Fruit fly (Drosophila melanogaster) whole organism, embryonic: ENCODE results near the gene HemK1.

Experiments used
- B-H2 ChIP-seq: fragments of 200-800 bp; sonication (Bioruptor generic); optimal IDR thresholded peaks from 2 replicates; lab custom pipeline; 2018; ENCODE audit warnings: missing biosample characterization, mild to moderate bottlenecking, missing genetic modification characterization
- Blimp-1 ChIP-seq: fragments of 200-800 bp; sonication (Bioruptor generic); optimal IDR thresholded peaks from 3 replicates; lab custom pipeline; 2018; ENCODE audit warnings: missing biosample characterization, missing genetic modification characterization, mild to moderate bottlenecking, moderate library complexity, missing genetic modification reagents
- CG10321 ChIP-seq: fragments of 200-800 bp; sonication (Bioruptor generic); IDR thresholded peaks from 2 replicates; pipeline ENCODE4 v1.3.6; 2022; ENCODE audit warnings: missing biosample characterization, missing genetic modification characterization
- CG11093 ChIP-seq: fragments of 200-800 bp; sonication (Bioruptor generic); IDR thresholded peaks from 3 replicates; pipeline ENCODE4 v1.3.6; 2022; ENCODE audit warnings: missing biosample characterization, missing genetic modification characterization
- CG12659 ChIP-seq: fragments of 200-800 bp; sonication (Bioruptor generic); optimal IDR thresholded peaks from 3 replicates; lab custom pipeline; 2017; ENCODE audit warnings: mild to moderate bottlenecking, missing biosample characterization, missing genetic modification reagents, missing genetic modification characterization
- CG13296 ChIP-seq: fragments of 200-800 bp; sonication (Bioruptor generic); optimal IDR thresholded peaks from 3 replicates; lab custom pipeline; 2018; ENCODE audit warnings: missing biosample characterization, mild to moderate bottlenecking, missing genetic modification characterization
- CG15269 ChIP-seq: fragments of 200-800 bp; sonication (Bioruptor generic); optimal IDR thresholded peaks from 2 replicates; lab custom pipeline; 2018; ENCODE audit warnings: missing biosample characterization, mild to moderate bottlenecking, missing genetic modification characterization, moderate library complexity
- CG15514 ChIP-seq: fragments of 200-800 bp; sonication (Bioruptor generic); optimal IDR thresholded peaks from 3 replicates; lab custom pipeline; 2017; ENCODE audit warnings: missing biosample characterization, missing genetic modification characterization, mild to moderate bottlenecking, moderate library complexity, missing genetic modification reagents
- CG15696 ChIP-seq: fragments of 200-800 bp; sonication (Bioruptor generic); optimal IDR thresholded peaks from 2 replicates; lab custom pipeline; 2019; ENCODE audit warnings: missing biosample characterization, mild to moderate bottlenecking, missing genetic modification characterization, moderate library complexity
- CG17829 ChIP-seq: fragments of 200-800 bp; optimal IDR thresholded peaks from 2 replicates; lab custom pipeline; 2019; ENCODE audit warnings: missing biosample characterization, mild to moderate bottlenecking, missing genetic modification characterization, moderate library complexity
- CG1832 ChIP-seq: fragments of 200-800 bp; sonication (Bioruptor generic); optimal IDR thresholded peaks from 2 replicates; lab custom pipeline; 2017; ENCODE audit warnings: missing biosample characterization, mild to moderate bottlenecking, missing genetic modification characterization, inconsistent platforms
- CG18599 ChIP-seq: fragments of 200-800 bp; sonication (Bioruptor generic); optimal IDR thresholded peaks from 3 replicates; lab custom pipeline; 2017; ENCODE audit warnings: missing biosample characterization, missing genetic modification characterization, mild to moderate bottlenecking, moderate library complexity, missing genetic modification reagents
- CG3163 ChIP-seq: fragments of 200-800 bp; sonication (Bioruptor generic); optimal IDR thresholded peaks from 3 replicates; lab custom pipeline; 2016; ENCODE audit warnings: missing biosample characterization, missing genetic modification characterization
- CG3281 ChIP-seq: fragments of 200-800 bp; sonication (Bioruptor generic); optimal IDR thresholded peaks from 3 replicates; lab custom pipeline; 2017; ENCODE audit warnings: missing biosample characterization, mild to moderate bottlenecking, missing genetic modification characterization
- CG34224 ChIP-seq: fragments of 200-800 bp; sonication (Bioruptor generic); IDR thresholded peaks from 3 replicates; pipeline ENCODE4 v1.3.6; 2022; ENCODE audit warnings: missing biosample characterization, missing genetic modification characterization; ENCODE audit not compliant: partially characterized antibody
- CG34422 ChIP-seq: fragments of 200-800 bp; sonication (Bioruptor generic); IDR thresholded peaks from 3 replicates; pipeline ENCODE4 v1.3.6; 2022; ENCODE audit warnings: missing biosample characterization, missing genetic modification characterization
- CG6765 ChIP-seq: fragments of 200-800 bp; sonication (Bioruptor generic); optimal IDR thresholded peaks from 3 replicates; lab custom pipeline; 2017; ENCODE audit warnings: missing biosample characterization, mild to moderate bottlenecking, missing genetic modification characterization
- CG6813 ChIP-seq: fragments of 200-800 bp; sonication (Bioruptor generic); optimal IDR thresholded peaks from 2 replicates; lab custom pipeline; 2017; ENCODE audit warnings: missing biosample characterization, missing genetic modification characterization, mild to moderate bottlenecking, moderate library complexity, missing genetic modification reagents
- CG8290 ChIP-seq, 3 experiments: fragments of 200-800 bp; sonication (Bioruptor generic); optimal IDR thresholded peaks; 2 replicates each; lab custom pipeline; 2016 to 2019; ENCODE audit warnings: missing biosample characterization in 3 of 3, missing genetic modification characterization in 3 of 3, mild to moderate bottlenecking in 2 of 3, moderate library complexity in 1 of 3
- CG9932 ChIP-seq: fragments of 200-800 bp; sonication (Bioruptor generic); IDR thresholded peaks from 2 replicates; pipeline ENCODE4 v1.3.6; 2022; ENCODE audit warnings: missing biosample characterization, missing genetic modification characterization
- Dbx ChIP-seq: fragments of 200-800 bp; sonication (Bioruptor generic); IDR thresholded peaks from 3 replicates; pipeline ENCODE4 v1.3.6; 2022; ENCODE audit warnings: missing biosample characterization, missing genetic modification characterization
- Deaf1 ChIP-seq: fragments of 200-800 bp; optimal IDR thresholded peaks from 3 replicates; lab custom pipeline; 2019; ENCODE audit warnings: missing biosample characterization, mild to moderate bottlenecking, missing genetic modification characterization, moderate library complexity
- Eip74EF ChIP-seq, 2 experiments: fragments of 200-800 bp in 1 of 2; fragments of >200 bp in 1 of 2; sonication (Bioruptor generic) in 1 of 2; optimal IDR thresholded peaks; 2 replicates each; lab custom pipeline; 2017 to 2019; ENCODE audit warnings: missing biosample characterization in 2 of 2, missing genetic modification characterization in 2 of 2, mild to moderate bottlenecking in 1 of 2, moderate library complexity in 1 of 2
- Fer1 ChIP-seq: fragments of 200-800 bp; sonication (Bioruptor generic); optimal IDR thresholded peaks from 2 replicates; lab custom pipeline; 2017; ENCODE audit warnings: missing biosample characterization, mild to moderate bottlenecking, missing genetic modification characterization
- HmgZ ChIP-seq: fragments of 200-800 bp; sonication (Bioruptor generic); optimal IDR thresholded peaks from 2 replicates; lab custom pipeline; 2018; ENCODE audit warnings: missing biosample characterization, mild to moderate bottlenecking, missing genetic modification characterization
- Hmr ChIP-seq: fragments of 200-800 bp; sonication (Bioruptor generic); optimal IDR thresholded peaks from 3 replicates; lab custom pipeline; 2017; ENCODE audit warnings: mild to moderate bottlenecking, missing biosample characterization, missing genetic modification reagents, missing genetic modification characterization
- Jarid2 ChIP-seq: fragments of 200-800 bp; sonication (Bioruptor generic); optimal IDR thresholded peaks from 3 replicates; lab custom pipeline; 2017; ENCODE audit warnings: mild to moderate bottlenecking, missing biosample characterization, missing genetic modification reagents, missing genetic modification characterization
- MTF-1 ChIP-seq: fragments of 200-800 bp; sonication (Bioruptor generic); optimal IDR thresholded peaks from 2 replicates; lab custom pipeline; 2018; ENCODE audit warnings: missing biosample characterization, mild to moderate bottlenecking, missing genetic modification characterization, borderline replicate concordance
- NFAT ChIP-seq: fragments of 200-800 bp; sonication (Bioruptor generic); IDR thresholded peaks from 2 replicates; pipeline ENCODE4 v1.3.6; 2022; ENCODE audit warnings: missing biosample characterization, missing genetic modification characterization
- Nf-YC ChIP-seq: fragments of 200-800 bp; optimal IDR thresholded peaks from 3 replicates; lab custom pipeline; 2019; ENCODE audit warnings: missing biosample characterization, mild to moderate bottlenecking, missing genetic modification characterization, moderate library complexity
- PHDP ChIP-seq: fragments of 200-800 bp; sonication (Bioruptor generic); optimal IDR thresholded peaks from 3 replicates; lab custom pipeline; 2018; ENCODE audit warnings: missing biosample characterization, mild to moderate bottlenecking, missing genetic modification characterization, moderate library complexity
- Scr ChIP-seq: fragments of 200-800 bp; sonication (Bioruptor generic); IDR thresholded peaks from 2 replicates; pipeline ENCODE4 v1.3.6; 2022; ENCODE audit warnings: missing biosample characterization, missing genetic modification characterization; ENCODE audit not compliant: partially characterized antibody
- br ChIP-seq: fragments of >200 bp; optimal IDR thresholded peaks from 2 replicates; lab custom pipeline; 2017
- caup ChIP-seq: fragments of 200-800 bp; sonication (Bioruptor generic); optimal IDR thresholded peaks from 3 replicates; lab custom pipeline; 2017; ENCODE audit warnings: missing biosample characterization, mild to moderate bottlenecking, missing genetic modification characterization, moderate library complexity; ENCODE audit not compliant: severe bottlenecking
- chm ChIP-seq: fragments of 200-800 bp; sonication (Bioruptor generic); IDR thresholded peaks from 2 replicates; pipeline ENCODE4 v1.3.6; 2022; ENCODE audit warnings: missing biosample characterization, missing genetic modification characterization
- ci ChIP-seq: fragments of 200-800 bp; sonication (Bioruptor generic); IDR thresholded peaks from 3 replicates; pipeline ENCODE4 v1.3.6; 2022; ENCODE audit warnings: missing biosample characterization, missing genetic modification characterization
- ftz-f1 ChIP-seq: fragments of 200-800 bp; sonication (Bioruptor generic); optimal IDR thresholded peaks from 2 replicates; lab custom pipeline; 2016; ENCODE audit warnings: missing biosample characterization, missing genetic modification characterization
- grn ChIP-seq: fragments of 200-800 bp; sonication (Bioruptor generic); optimal IDR thresholded peaks from 3 replicates; lab custom pipeline; 2017; ENCODE audit warnings: missing biosample characterization, missing genetic modification characterization
- her ChIP-seq: fragments of 200-800 bp; sonication (Bioruptor generic); optimal IDR thresholded peaks from 2 replicates; lab custom pipeline; 2016; ENCODE audit warnings: missing biosample characterization, missing genetic modification characterization
- lab ChIP-seq: fragments of 200-800 bp; sonication (Bioruptor generic); optimal IDR thresholded peaks from 3 replicates; lab custom pipeline; 2017; ENCODE audit warnings: missing biosample characterization, missing genetic modification characterization, mild to moderate bottlenecking, moderate library complexity, missing genetic modification reagents
- nau ChIP-seq: fragments of 200-800 bp; sonication (Bioruptor generic); optimal IDR thresholded peaks from 3 replicates; lab custom pipeline; 2017; ENCODE audit warnings: missing biosample characterization, mild to moderate bottlenecking, missing genetic modification characterization, missing genetic modification reagents
- odd ChIP-seq: fragments of 200-800 bp; sonication (Bioruptor generic); optimal IDR thresholded peaks from 2 replicates; lab custom pipeline; 2017; ENCODE audit warnings: missing biosample characterization, mild to moderate bottlenecking, missing genetic modification characterization
- peb ChIP-seq: fragments of 200-800 bp; sonication (Bioruptor generic); IDR thresholded peaks from 2 replicates; pipeline ENCODE4 v1.3.6; 2022; ENCODE audit warnings: missing biosample characterization, missing genetic modification characterization
- rib ChIP-seq: fragments of 200-800 bp; sonication (Bioruptor generic); IDR thresholded peaks from 2 replicates; pipeline ENCODE4 v1.3.6; 2022; ENCODE audit warnings: missing biosample characterization, missing genetic modification characterization
- run ChIP-seq: fragments of 200-800 bp; sonication (Bioruptor generic); optimal IDR thresholded peaks from 3 replicates; lab custom pipeline; 2018; ENCODE audit warnings: missing biosample characterization, mild to moderate bottlenecking, missing genetic modification characterization
- slbo ChIP-seq: fragments of 200-800 bp; sonication (Bioruptor generic); IDR thresholded peaks from 2 replicates; pipeline ENCODE4 v1.3.6; 2022; ENCODE audit warnings: missing biosample characterization, missing genetic modification characterization
- so ChIP-seq: fragments of 200-800 bp; sonication (Bioruptor generic); IDR thresholded peaks from 3 replicates; pipeline ENCODE4 v1.3.6; 2022; ENCODE audit warnings: missing biosample characterization, missing genetic modification characterization
- unc-4 ChIP-seq: fragments of 200-800 bp; sonication (Bioruptor generic); IDR thresholded peaks from 2 replicates; pipeline ENCODE4 v1.3.6; 2022; ENCODE audit warnings: missing biosample characterization, missing genetic modification characterization; ENCODE audit not compliant: partially characterized antibody

The HemK1 gene

DNA sequence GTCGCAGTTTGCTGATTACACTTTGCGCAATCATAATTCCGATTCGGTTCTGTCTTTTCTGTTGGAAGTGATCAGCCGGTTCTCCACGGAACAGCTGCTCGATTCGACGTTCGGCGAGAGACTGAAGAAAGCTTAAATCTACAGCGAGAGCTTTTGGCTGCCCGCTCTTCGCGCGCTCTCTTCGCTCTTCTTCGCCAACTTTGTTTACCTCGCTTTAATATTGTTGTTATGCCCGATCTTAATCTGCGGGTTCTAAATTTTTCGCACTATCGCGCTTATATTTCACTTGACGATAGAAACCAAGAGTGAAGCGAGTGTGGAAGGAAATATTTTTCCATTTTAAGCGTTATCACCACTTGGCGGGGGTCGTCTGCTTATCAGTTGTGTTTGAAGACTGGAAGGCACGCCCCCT lies 26.9 kb upstream of the HemK1 start, which contains the start of gene CG9547 (continued):
- TF ChIP-seq CG6765 (GFP tag; lab: Kevin White, UChicago): peak; percentile 68
- peak; percentile 6 for TF ChIP-seq B-H2 (GFP tag; lab: Kevin White, UChicago)
- TF ChIP-seq Deaf1: peak; percentile 45
- TF ChIP-seq Scr (GFP tag; lab: Robert Waterston, UW): 0 out of 2 replicates have a peak, but pooled peaks have one; percentile 16
- TF ChIP-seq CG34224 (GFP tag; lab: Robert Waterston, UW): peak; percentile 45; the same call in 2 of the 3 replicates
- TF ChIP-seq slbo (GFP tag; lab: Robert Waterston, UW): peak; percentile 41; the same call in 1 of the 2 replicates
- peak; percentile 54 for TF ChIP-seq lab (GFP tag; lab: Kevin White, UChicago)
- peak; percentile 54 for TF ChIP-seq CG15514 (GFP tag; lab: Kevin White, UChicago)
- peak; percentile 38; the same call in 1 of the 3 replicates for TF ChIP-seq so (GFP tag; lab: Robert Waterston, UW)
- peak; percentile 48 for TF ChIP-seq Hmr
- TF ChIP-seq MTF-1 (GFP tag; lab: Kevin White, UChicago): peak; percentile 5
- TF ChIP-seq caup (GFP tag; lab: Kevin White, UChicago): peak; percentile 39
- peak; percentile 1 for TF ChIP-seq CG17829 (tag; lab: Kevin White, UChicago)
- peak; percentile 22; the same call in 1 of the 2 replicates for TF ChIP-seq NFAT
- peak; percentile 43 for TF ChIP-seq CG6813 (GFP tag; lab: Kevin White, UChicago)
- TF ChIP-seq nau: peak; percentile 21
- TF ChIP-seq CG11093 (GFP tag; lab: Robert Waterston, UW): no peak
- no peak for TF ChIP-seq CG15696
- peak; percentile 0 for TF ChIP-seq CG12659
- TF ChIP-seq Dbx: peak; percentile 65; the same call in 2 of the 3 replicates
- peak; percentile 94 for TF ChIP-seq grn (GFP tag; lab: Kevin White, UChicago)
- TF ChIP-seq CG3281: peak; percentile 27
- peak; percentile 27 for TF ChIP-seq CG18599 (GFP tag; lab: Kevin White, UChicago)
- TF ChIP-seq Nf-YC (tag; lab: Kevin White, UChicago): peak; percentile 23
- TF ChIP-seq her: peak; percentile 3
- peak; percentile 69; the same call in 2 of the 3 replicates for TF ChIP-seq ci (GFP tag; lab: Robert Waterston, UW)
- TF ChIP-seq CG9932: peak; percentile 30; the same call in 1 of the 2 replicates
- TF ChIP-seq PHDP (tag; lab: Kevin White, UChicago): peak; percentile 44
- no peak for TF ChIP-seq Blimp-1 (GFP tag; lab: Kevin White, UChicago)
- peak; percentile 25 for TF ChIP-seq odd
- peak; percentile 25 for TF ChIP-seq ftz-f1 (GFP tag; lab: Kevin White, UChicago)
- peak; percentile 46 for TF ChIP-seq unc-4 (GFP tag; lab: Robert Waterston, UW)
- no peak for TF ChIP-seq CG8290 (GFP tag; optimal IDR thresholded peaks at IDR 0.05; lab: Kevin White, UChicago)
- TF ChIP-seq CG8290 (tag; optimal IDR thresholded peaks at IDR 0.05; lab: Kevin White, UChicago): peak in 1 of 2 experiments; percentile 36
- peak; percentile 20 for TF ChIP-seq HmgZ
- no peak for TF ChIP-seq br (lab: Kevin White, UChicago)
- peak; percentile 70 for TF ChIP-seq CG13296 (GFP tag; lab: Kevin White, UChicago)
- TF ChIP-seq CG15269 (tag; lab: Kevin White, UChicago): peak; percentile 11
- TF ChIP-seq peb (GFP tag; lab: Robert Waterston, UW): no peak
- TF ChIP-seq Eip74EF (GFP tag; optimal IDR thresholded peaks at IDR 0.05; lab: Kevin White, UChicago): peak in 1 of 2 experiments; percentile 51
- no peak for TF ChIP-seq CG10321 (GFP tag; lab: Robert Waterston, UW)
- peak; percentile 69 for TF ChIP-seq Fer1 (GFP tag; lab: Kevin White, UChicago)
- peak; percentile 26; the same call in 1 of the 2 replicates for TF ChIP-seq chm (GFP tag; lab: Robert Waterston, UW)
- no peak for TF ChIP-seq CG1832 (GFP tag; lab: Kevin White, UChicago)
- 0 out of 3 replicates have a peak, but pooled peaks have one; percentile 31 for TF ChIP-seq CG34422 (GFP tag; lab: Robert Waterston, UW)
- peak; percentile 80 for TF ChIP-seq CG3163 (GFP tag; lab: Kevin White, UChicago)
- TF ChIP-seq rib (GFP tag; lab: Robert Waterston, UW): peak; percentile 80; the same call in 1 of the 2 replicates
- TF ChIP-seq run (tag; lab: Kevin White, UChicago): peak; percentile 54
- TF ChIP-seq Jarid2 (GFP tag; lab: Kevin White, UChicago): peak; percentile 84
